Fruit fly (Drosophila melanogaster): ENCODE measurements around the gene CG3566.

The CG3566 gene

DNA sequence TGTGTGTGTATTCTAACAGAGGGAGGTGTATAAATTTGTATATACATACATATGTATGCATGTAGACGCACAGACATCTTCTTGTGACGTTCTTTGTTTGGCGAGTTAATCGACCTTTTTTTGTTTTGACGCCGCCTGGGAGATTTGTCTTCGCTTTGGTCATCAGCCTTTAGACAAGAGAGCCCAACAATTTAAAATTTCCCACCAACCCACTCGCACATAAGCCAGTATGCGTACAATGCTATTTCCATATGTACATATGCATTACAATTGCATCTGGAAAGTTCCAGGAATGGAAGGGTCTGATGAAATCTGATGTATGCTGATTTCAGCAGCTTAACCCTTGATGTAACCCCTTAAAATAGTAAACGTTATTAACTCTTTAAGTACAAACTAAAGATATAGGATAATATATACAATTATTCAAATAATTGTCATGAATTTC lies 3.1 kb upstream of the CG3566 start, which contains the start of gene Ubi-p5E:
Ubi-p5E (minus strand) TSS at position 19 of the 445 bp plus-strand sequence.
- TF ChIP-seq CTCF (optimal IDR thresholded peaks at IDR 0.05) (no peak), CG8478 (optimal IDR thresholded peaks at IDR 0.05) (no peak)

DNA sequence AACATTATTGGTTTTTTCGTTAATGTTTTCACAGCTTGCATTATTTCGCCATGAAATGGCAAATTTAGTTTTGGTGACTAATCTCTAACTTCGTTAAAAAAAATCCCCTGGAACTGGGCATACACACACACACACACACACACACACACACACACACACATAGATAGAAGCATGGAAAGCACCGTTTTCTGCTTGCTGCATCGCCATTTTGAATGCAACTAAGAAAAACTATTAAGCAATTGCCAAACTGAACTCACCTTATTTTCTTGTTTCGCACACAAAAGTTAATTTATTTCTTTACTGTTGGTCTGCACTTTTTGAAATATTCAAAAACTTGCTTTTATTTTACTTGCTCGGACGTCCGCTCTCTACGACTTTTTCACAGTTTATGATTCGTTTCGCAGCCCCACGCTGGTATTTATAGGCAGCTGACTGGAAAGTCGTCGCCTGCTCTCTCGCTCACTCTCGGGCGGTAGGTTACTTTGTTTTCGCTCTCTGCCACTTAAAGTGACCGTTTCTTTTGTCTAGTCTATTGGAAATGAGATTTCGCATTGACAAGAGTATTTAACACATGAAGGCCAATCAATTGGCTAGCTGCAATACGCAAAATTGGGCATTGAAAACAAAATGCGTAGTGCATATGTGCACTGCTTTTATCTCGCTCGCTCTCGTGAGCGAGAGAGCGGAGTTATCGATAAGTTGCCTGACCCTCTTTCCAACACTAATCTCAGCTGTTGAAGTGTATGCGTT lies 2.5 kb upstream of the CG3566 start:
- TF ChIP-seq CG8478 (optimal IDR thresholded peaks at IDR 0.05): no peak
- TF ChIP-seq CTCF (optimal IDR thresholded peaks at IDR 0.05): no peak

DNA sequence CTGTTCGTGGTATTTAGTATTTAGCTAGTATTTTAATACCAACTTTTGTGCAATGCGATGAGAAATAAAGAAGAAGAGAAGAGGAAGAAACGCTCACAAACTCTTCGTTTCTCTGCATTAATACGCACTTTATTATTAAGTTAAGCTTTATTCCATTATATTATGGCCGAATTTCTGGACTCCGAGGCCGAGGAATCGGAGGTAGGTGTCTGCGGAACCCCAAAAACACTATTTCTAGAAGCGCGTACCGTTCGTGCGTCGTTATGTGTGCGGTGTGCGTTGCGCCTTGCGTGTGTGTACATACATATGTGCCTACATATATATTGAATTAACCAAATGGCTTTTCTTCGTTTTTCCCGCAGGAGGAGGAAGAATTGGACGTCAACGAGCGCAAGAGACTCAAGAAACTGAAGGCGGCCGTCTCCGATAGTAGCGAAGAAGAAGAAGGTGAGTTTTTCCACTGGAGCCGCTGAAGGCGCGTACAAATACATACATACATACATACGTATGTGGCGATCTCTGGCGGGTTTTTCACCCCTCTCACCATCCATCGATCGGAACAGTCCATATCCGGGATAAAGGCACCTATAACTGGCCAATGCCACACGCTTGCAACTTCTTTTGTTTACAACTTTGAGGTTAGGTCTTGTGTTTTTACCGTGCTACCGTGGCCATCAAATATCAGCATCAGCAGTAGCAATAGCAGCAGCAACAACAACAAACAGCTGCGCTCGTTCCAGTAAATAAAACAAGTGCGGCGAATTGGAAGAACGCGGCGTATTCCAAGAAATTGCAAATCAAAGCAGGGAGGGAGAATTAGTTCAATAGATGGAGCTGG lies 8.6 kb downstream of the CG3566 start, which contains the start of gene Spt6:
Spt6 (plus strand) TSS at position 53 of the 838 bp plus-strand sequence.
- no peak for TF ChIP-seq CG8478 (optimal IDR thresholded peaks at IDR 0.05)
- TF ChIP-seq CTCF (optimal IDR thresholded peaks at IDR 0.05): no peak

DNA sequence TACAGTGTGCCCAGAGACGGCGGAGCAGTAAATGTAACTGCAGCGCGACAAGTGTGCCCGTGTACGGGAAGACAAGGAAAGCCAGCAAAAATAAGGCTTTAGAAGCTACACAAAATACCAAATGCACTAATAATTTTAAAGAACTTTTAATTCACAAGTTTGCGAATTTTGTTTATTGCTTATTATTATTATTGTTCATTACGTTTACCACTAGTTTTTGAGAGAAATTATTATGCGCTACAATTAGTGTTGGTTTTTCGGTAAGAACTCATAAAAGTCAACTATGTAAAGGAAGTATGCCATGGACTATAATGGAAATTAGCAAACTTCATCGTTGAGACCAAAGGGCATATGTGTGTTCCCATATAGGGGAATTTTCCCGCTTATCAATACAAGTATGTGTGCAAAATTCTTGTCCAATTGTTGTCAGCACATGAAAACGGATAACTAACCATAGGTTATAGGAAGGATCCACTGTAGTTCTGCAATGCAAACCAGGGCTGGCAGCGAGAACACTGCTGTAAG lies 9.3 kb downstream of the CG3566 start, which contains the start of gene schlank:
schlank (minus strand) TSS at position 42 of the 525 bp plus-strand sequence.
- TF ChIP-seq CTCF (optimal IDR thresholded peaks at IDR 0.05) (no peak), CG8478 (optimal IDR thresholded peaks at IDR 0.05) (no peak)

DNA sequence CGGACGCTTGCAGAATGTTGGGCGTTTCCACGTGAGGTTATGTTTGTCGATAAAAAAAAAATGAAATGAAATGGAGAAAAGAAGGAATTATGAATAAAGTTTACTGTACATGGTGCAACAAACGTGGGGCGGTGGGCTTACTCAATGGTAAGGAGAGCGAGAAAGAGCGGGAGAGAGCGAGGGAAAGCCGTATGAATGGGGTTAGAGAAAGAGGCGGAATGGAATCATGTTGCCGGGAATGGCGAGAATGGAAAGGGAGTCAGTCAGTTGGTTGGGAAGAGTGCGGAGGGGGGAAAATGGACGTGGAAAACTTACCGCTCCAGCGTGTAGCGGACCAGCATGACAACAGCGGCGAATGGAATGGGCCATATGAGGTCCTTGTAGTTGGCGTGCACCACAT lies 10.4 kb downstream of the CG3566 start:
- TF ChIP-seq CTCF (optimal IDR thresholded peaks at IDR 0.05) (no peak), CG8478 (optimal IDR thresholded peaks at IDR 0.05) (no peak)

DNA sequence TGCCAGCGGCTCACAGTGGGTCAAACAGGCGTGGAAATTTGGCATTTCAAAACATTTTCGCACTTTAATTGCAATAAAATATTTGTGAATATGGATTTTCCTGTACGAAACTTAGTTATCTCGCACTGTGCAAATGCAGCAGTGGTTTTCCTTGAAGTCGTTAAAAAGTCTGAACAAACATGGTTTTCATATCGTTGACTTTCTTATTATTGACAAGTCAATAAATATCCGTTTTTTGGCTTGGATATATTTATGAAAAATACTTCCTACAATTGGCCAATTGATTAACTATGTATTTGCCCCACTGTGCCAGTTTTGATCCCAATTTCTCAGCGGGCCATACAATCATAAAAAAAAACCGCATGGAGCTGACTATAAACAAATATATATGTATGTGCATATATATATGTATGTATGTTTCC lies 11.1 kb downstream of the CG3566 start:
- TF ChIP-seq CTCF (optimal IDR thresholded peaks at IDR 0.05): no peak
- TF ChIP-seq CG8478 (optimal IDR thresholded peaks at IDR 0.05): no peak

DNA sequence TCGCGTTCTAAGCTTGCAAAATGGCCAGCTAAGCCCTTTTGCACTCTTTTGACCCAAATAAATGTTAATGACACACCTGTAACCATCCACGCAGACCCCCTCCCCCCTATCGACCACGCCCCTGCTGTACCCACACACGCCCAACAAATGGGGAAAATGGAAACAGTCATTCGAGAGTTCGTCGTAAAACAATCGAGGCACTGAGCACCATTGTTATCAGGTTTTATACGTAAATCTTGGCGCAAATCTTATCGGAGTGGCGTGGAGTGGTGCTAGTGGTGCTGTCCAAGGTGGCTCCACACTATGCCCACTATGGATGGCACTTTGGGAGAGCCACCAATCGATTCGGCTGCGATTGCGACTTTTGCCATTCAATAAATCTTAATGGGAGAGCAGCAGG lies 12.1 kb downstream of the CG3566 start:
- TF ChIP-seq CTCF (optimal IDR thresholded peaks at IDR 0.05) (no peak), CG8478 (optimal IDR thresholded peaks at IDR 0.05) (no peak)

DNA sequence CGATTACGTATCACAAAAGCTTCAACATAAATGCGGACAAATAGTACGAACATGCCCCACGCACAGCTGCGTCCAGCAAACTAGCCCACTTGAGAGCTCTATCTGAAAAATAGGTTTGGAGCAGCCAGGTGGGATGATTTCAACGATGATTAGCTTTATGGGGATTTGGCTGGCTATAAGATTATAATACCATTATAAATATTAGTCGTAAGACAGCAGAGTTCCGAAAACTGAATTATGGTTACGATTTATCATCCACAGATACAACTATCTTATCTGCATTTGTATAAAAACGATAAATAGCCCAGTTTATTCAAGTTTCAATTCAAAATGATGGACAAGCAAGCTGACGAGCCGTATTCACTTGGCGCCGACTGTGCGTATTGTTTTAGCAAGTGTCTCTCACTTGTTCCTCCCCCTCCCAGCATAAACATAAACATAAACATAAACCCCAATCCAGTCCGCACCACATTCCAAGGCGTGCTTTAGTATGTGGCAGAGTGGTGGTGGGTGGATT lies 12.9 kb downstream of the CG3566 start:
- TF ChIP-seq CG8478 (optimal IDR thresholded peaks at IDR 0.05) (no peak), CTCF (optimal IDR thresholded peaks at IDR 0.05) (no peak)

DNA sequence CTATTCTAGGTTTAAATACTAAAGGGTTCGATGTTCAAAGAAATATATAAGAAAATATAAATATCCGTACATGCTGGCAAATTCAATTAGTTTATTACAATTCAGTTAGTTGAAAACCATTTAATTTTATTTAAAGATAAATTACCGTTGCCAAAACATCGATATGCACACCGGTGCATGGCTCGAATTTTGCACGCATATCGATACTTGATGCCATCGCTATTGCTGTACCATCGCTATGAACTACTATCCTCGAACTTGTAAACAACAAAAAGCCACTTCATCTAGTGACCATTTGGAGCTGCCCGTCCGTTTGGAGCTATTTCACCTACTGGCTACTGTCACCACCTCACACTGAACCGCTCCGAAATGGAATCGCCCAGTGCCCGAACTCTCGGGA lies 15.6 kb downstream of the CG3566 start, which contains the start of gene Josd:
Josd (plus strand) TSS at position 270 of the 400 bp plus-strand sequence.
- TF ChIP-seq CTCF (optimal IDR thresholded peaks at IDR 0.05) (no peak), CG8478 (optimal IDR thresholded peaks at IDR 0.05) (no peak)

DNA sequence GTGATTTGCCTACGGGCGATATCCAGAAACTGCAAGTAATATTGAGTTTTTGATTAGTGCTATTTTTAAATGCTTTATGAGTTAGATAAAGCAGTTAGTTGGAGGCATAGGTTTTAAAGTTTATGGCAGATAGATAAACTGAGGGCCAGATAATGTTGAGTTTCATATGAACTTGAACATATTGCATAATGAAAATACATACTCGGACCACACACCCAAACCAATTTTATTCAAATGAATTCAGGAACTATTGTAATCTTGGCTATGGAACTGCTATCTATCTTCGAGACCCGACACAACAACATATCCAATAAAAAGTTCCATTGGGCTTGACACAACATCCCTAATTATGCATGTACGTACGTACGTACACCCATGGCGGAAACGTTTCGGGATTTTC lies 16.8 kb downstream of the CG3566 start:
- TF ChIP-seq CTCF (optimal IDR thresholded peaks at IDR 0.05) (no peak), CG8478 (optimal IDR thresholded peaks at IDR 0.05) (no peak)

DNA sequence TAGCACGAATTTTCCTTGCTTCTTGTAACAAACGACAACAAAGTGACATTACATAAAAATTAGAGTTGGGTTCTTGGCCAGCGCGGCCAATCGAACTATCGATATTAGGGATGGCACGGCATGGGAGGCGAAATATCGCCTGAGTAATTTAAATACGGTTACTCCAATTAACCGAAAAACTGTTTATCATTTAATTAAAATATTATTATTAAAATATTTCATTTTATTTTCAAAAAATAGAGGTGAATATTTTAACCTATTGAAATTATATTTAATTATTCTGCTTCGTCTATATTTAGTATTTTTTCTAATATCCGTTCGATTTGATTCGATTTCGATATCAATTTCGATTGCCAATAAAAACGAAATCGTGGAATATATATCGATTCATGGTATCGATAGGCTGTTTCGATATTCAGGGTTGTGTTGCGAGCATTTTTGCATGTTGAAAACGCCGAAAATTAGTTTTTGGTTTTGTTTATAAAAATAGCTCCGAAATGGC lies 21.1 kb downstream of the CG3566 start, which contains the start of the genes Rbcn-3A and Spx:
Rbcn-3A (minus strand) TSS at position 74 of the 502 bp plus-strand sequence.
Spx (plus strand) TSS at position 409 of the 502 bp plus-strand sequence.
- TF ChIP-seq CTCF (optimal IDR thresholded peaks at IDR 0.05) (no peak), CG8478 (optimal IDR thresholded peaks at IDR 0.05) (no peak)

DNA sequence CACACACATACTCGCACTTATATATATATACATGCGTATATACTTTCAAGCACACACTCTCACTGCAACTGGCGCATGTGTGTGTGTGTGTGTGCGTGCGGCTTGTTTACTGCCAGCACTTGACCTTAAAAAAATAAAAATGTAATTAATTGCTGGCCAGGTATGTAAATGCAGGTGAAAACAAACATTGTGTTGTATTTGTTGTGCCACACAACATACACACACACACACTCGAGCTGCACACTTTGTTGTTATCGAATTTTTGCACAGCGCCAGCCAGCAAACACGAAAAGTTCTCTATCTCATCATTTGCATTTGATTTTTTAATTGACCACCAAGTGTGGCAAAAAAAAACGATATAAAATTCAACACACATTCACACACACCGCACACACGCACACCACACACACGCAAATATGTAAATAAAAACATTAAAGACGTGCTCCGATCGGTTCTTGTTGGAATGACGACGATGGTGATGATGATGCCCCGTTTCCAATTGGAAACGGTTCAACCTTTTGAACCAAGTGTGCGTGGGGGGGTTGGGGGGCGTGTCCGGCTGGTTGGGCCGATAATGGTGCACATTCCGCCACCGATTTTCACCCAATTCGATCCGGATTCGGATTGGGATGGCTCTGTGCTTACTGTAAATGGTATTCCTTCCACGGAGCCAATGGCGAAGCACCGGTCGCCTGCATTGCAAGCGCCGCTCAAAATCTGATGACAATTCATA lies 21.7 kb downstream of the CG3566 start:
- TF ChIP-seq CG8478 (optimal IDR thresholded peaks at IDR 0.05) (no peak), CTCF (optimal IDR thresholded peaks at IDR 0.05) (no peak)

DNA sequence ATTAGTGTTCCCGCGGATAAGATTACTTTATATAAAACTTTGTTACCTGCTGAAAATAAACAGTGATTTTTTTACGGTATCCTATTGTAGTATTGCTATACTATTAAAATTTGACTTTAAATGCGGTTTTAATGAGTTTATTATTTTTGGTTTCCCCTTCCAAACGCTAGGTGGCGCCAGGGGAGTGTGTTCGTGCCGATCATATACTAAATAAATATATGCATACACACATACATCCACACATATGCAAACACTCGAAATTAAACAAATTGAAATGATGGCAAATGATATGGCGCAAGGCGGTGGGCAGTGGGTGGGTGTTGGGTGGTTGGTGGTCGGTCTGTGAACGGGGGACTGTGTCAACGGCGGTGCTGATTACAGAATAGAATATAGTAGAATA lies 22.8 kb downstream of the CG3566 start:
- peak; percentile 65 to 79 for TF ChIP-seq CTCF (optimal IDR thresholded peaks at IDR 0.05)
- no peak for TF ChIP-seq CG8478 (optimal IDR thresholded peaks at IDR 0.05)

DNA sequence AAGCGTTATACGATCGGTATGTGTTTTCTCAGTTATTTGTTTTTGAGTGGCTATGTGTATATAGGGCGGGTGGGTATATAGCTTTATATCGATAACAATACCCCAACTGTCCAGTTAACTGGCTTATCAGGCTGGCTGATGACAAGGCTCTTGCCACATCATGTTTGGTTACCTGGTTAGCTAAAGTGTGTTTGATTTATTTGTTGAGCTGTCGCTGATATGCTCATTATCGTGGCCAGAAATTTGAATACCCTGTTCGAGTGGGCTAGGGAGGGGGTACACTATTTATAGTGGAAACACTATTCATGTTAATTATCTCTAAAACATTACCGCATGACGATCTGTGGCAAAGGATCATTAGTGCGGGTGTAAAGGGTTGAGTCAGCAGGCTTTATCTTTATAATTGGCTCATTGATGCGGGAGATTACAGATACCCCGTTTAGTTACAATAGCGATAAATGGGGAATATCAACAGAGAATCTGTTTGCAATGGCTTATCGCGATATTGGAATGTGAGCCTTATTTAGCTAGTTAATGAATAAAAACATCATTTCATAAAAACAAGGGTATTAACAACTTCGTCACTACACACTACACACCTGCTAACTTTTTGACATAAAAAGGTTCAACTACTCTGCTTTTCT lies 23.5 kb downstream of the CG3566 start:
- TF ChIP-seq CTCF (optimal IDR thresholded peaks at IDR 0.05) (no peak), CG8478 (optimal IDR thresholded peaks at IDR 0.05) (no peak)
